Worm (Caenorhabditis elegans): ENCODE results near the gene ruvb-1.

ce11 chrV:10018291-10018690 is 37.7 kb upstream of the ruvb-1 start:
- TF ChIP-seq ref-1 (GFP tag; conservative IDR thresholded peaks at IDR 0.05) (no peak), ztf-29 (GFP tag; IDR thresholded peaks at IDR 0.05) (no peak), flt-1 (GFP tag; IDR thresholded peaks at IDR 0.05) (no peak), tab-1 (GFP tag; IDR thresholded peaks at IDR 0.05) (no peak), cog-1 (tag; optimal IDR thresholded peaks at IDR 0.05) (no peak), med-1 (GFP tag; optimal IDR thresholded peaks at IDR 0.05; ENCODE audit: insufficient read depth) (no peak), ztf-23 (GFP tag; IDR thresholded peaks at IDR 0.05) (no peak)

Measured in whole organism, midembryonic.